Fruit fly (Drosophila melanogaster) S2 (cell line): ENCODE results near the gene goe.

Source experiments
- CG8478 ChIP-seq: fragments of >200 bp; optimal IDR thresholded peaks from 2 replicates; lab custom pipeline; 2018
- CTCF ChIP-seq, 2 experiments: fragments of >200 bp; optimal IDR thresholded peaks; 2 replicates each; lab custom pipeline; 2018

goe gene

dm6 chrX:16778138-16778672 is 26.5 kb upstream of the goe start:
- TF ChIP-seq CG8478 (lab: Kevin White, UChicago): no peak
- TF ChIP-seq CTCF (optimal IDR thresholded peaks at IDR 0.05; lab: Kevin White, UChicago): no peak

- no peak for TF ChIP-seq CTCF (optimal IDR thresholded peaks at IDR 0.05; lab: Kevin White, UChicago)
- TF ChIP-seq CG8478 (lab: Kevin White, UChicago): no peak
Measured at dm6 chrX:16775083-16775482, 23.4 kb upstream of the goe start.

- TF ChIP-seq CTCF (optimal IDR thresholded peaks at IDR 0.05; lab: Kevin White, UChicago): no peak
- no peak for TF ChIP-seq CG8478 (lab: Kevin White, UChicago)
Measured at dm6 chrX:16774201-16775061, 22.7 kb upstream of the goe start.

DNA sequence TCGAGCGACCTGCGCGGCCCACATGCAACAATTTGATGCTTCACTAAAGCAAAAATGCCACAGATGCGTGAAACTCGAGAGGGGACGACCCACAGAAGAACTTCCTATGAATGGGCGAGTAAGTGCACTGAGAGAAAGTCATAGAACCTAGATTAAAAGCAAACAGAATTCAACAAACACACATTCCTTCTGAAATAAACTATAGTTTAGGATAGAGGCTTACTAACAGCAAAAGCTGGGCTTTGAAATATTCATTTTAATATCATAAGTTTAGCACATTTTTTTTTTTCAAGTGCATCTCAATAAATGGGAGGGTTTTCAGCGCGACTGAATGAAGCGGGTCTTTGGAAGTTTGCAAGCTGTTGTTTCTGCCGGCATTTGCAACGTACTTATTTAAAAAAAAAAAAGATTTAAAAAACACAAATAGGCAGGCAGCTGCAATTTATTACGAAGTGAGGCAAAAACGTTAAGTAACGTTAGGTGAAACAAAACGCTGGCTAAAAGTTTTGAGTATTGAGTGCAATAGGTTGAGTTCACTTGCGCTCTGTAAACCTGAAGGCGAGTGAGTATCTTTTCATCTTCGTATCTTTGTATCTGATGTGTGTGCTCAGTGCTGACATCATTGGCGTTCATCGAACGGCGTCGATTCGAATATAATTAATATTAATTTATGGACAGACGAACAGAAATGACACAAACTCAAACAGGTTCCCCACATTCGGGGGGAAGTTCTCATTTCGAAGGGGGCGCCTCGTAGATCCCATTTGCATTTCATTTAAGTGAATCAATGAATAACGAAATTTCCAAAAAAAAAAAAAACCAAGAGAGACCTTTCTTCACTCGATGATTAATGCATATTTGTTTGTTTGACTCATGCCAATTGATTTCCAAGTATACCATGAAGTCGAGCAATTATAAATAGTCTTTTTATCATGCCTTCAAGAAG is 21.4 kb upstream of the goe start:
- TF ChIP-seq CTCF (optimal IDR thresholded peaks at IDR 0.05; lab: Kevin White, UChicago) (no peak), CG8478 (lab: Kevin White, UChicago) (no peak)

dm6 chrX:16768770-16769169 is 17.1 kb upstream of the goe start:
- no peak for TF ChIP-seq CTCF (optimal IDR thresholded peaks at IDR 0.05; lab: Kevin White, UChicago)
- TF ChIP-seq CG8478 (lab: Kevin White, UChicago): no peak

- TF ChIP-seq CTCF (optimal IDR thresholded peaks at IDR 0.05; lab: Kevin White, UChicago) (no peak), CG8478 (lab: Kevin White, UChicago) (no peak)
Measured at dm6 chrX:16766868-16767431, 15.2 kb upstream of the goe start.

DNA sequence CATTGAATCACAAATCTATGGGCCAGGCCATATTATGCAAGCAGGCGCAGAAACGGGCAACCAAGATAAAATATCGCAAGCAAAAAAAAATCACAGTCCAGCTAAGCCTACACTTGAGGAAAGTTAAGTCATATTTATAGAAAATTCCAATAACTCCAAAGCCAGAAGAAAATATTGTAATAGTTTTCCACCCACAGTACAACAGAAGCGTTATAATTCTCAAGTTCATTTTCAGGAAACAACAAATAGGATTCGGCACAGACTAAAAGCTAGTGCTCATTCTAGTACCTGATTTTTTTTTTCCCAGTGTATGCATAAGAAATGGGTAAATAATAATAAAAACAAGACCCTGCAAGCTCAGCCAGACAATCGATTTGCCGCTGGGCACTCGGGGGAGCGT is 14.1 kb upstream of the goe start:
- no peak for TF ChIP-seq CTCF (optimal IDR thresholded peaks at IDR 0.05; lab: Kevin White, UChicago)
- TF ChIP-seq CG8478 (lab: Kevin White, UChicago): no peak

DNA sequence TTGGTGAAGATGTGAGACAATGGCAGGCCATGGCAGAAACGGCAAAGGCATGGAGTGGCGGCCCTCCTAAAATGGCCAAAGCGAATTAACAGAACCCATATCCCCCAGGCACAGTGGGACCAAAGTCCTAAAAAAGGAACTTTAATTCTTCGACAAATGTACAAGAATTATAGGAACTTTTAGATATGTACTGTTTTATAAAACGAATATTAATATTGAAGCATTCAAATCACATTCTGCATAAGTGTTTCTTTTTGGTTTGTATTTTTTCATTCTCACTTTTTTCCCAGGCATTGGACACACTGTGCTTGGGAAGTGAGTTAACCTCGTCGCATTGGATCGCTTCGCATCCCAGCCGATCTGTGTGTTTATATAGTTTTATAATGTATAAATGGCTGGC is 13.2 kb upstream of the goe start:
- TF ChIP-seq CG8478 (lab: Kevin White, UChicago): no peak
- no peak for TF ChIP-seq CTCF (optimal IDR thresholded peaks at IDR 0.05; lab: Kevin White, UChicago)

dm6 chrX:16761531-16761930 is 9.8 kb upstream of the goe start:
- no peak for TF ChIP-seq CG8478 (lab: Kevin White, UChicago)
- no peak for TF ChIP-seq CTCF (optimal IDR thresholded peaks at IDR 0.05; lab: Kevin White, UChicago)

- no peak for TF ChIP-seq CTCF (optimal IDR thresholded peaks at IDR 0.05; lab: Kevin White, UChicago)
- no peak for TF ChIP-seq CG8478 (lab: Kevin White, UChicago)
Measured at dm6 chrX:16760542-16760941, 8.8 kb upstream of the goe start.

- TF ChIP-seq CTCF (optimal IDR thresholded peaks at IDR 0.05; lab: Kevin White, UChicago): no peak
Measured at dm6 chrX:16757645-16758044, 5.9 kb upstream of the goe start.

dm6 chrX:16753066-16753465 is 1.4 kb upstream of the goe start:
- no peak for TF ChIP-seq CG8478 (lab: Kevin White, UChicago)
- peak in 1 of 2 experiments; percentile 47 for TF ChIP-seq CTCF (optimal IDR thresholded peaks at IDR 0.05; lab: Kevin White, UChicago)

DNA sequence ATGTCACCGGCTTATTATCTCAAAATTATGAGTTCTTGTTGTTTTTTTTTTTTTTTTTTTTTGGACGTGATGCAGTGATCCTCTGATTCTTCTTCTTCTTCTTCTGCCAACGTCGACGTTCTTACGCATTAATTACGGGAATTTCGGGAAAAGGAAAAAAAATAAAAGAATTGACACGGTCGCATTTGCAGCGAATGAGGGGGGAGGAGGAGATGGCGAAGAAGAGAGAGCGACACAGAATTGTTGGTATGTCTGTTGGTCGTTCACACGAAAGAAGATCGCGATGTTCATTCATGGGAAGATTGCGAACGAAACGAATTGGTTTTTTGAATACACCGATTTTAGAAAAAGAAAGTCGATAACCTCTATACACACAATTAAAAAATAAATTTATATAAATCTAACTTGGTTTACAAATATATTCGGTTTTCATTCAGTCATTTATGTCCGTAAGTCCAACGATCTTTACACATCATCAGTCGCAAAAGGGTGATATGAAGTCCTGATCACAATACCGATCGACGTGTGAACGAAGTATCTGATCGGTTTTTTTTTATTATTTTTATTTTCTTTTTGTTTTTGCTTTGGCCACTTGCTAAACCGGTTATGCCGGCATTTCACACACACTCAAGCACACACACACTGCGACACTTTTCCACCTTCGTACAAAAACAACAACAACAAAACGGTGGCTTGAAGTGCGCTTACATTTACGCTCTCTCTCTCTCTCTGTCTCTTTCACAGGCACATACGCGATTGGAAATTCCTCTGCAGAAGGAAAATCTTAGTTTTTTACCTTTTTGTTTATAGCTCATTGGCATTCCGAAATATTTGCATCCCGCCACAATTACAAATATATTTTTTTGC is 765 bp downstream of the goe start:
- TF ChIP-seq CG8478 (lab: Kevin White, UChicago) (no peak), CTCF (optimal IDR thresholded peaks at IDR 0.05; lab: Kevin White, UChicago) (no peak)

DNA sequence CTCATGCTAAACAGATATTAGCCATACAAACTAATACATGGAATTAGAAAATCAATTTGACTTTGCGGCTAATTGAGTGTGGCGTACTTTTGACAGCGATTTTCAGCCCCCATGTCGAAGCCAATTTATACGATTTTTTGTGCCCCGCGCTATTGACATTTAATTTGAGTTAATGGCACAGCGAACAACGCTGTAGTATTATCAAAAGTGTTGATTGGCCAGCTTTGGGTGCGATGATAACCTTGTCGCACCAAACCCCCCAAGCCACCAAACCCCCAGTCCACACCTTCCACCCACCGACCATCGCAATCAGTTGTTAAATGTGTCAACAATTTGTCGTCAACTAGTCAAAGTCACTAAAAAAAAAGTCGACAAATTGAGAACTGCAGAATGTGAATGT is 2.4 kb downstream of the goe start:
- TF ChIP-seq CTCF (optimal IDR thresholded peaks at IDR 0.05; lab: Kevin White, UChicago): no peak
- no peak for TF ChIP-seq CG8478 (lab: Kevin White, UChicago)
